Worm (Caenorhabditis elegans): ENCODE results near the gene let-4.
"Not testable (repeated sequence)": the region's sequence is repeated elsewhere in the genome, so short reads cannot be mapped to it uniquely, and the experiment has no call there.

Gene let-4

ce11 chrX:14577579-14578127 is at the start of gene let-4:
let-4 (plus strand) TSS chrX:14577935.
- no peak for TF ChIP-seq unc-62 (GFP tag; optimal IDR thresholded peaks at IDR 0.05)

ce11 chrX:14528399-14528798 is 49.3 kb upstream of the let-4 start, which contains the start of gene nspc-19:
nspc-19 (plus strand) TSS chrX:14528699.
- TF ChIP-seq unc-62 (GFP tag; optimal IDR thresholded peaks at IDR 0.05): not testable (repeated sequence)

ce11 chrX:14530107-14530506 is 47.6 kb upstream of the let-4 start, which contains the start of gene nspc-20:
nspc-20 (minus strand) TSS chrX:14530207.
- TF ChIP-seq unc-62 (GFP tag; optimal IDR thresholded peaks at IDR 0.05): no peak

- TF ChIP-seq unc-62 (GFP tag; optimal IDR thresholded peaks at IDR 0.05): no peak
Measured at ce11 chrX:14534117-14534516, 43.6 kb upstream of the let-4 start, which contains the start of gene T24C2.5. T24C2.5 (plus strand) TSS chrX:14534417.

- TF ChIP-seq unc-62 (GFP tag; optimal IDR thresholded peaks at IDR 0.05): no peak
Measured at ce11 chrX:14534596-14534995, 43.1 kb upstream of the let-4 start.

- TF ChIP-seq unc-62 (GFP tag; optimal IDR thresholded peaks at IDR 0.05): no peak
Measured at ce11 chrX:14535913-14536312, 41.8 kb upstream of the let-4 start.

- no peak for TF ChIP-seq unc-62 (GFP tag; optimal IDR thresholded peaks at IDR 0.05)
Measured at ce11 chrX:14537625-14538024, 40.1 kb upstream of the let-4 start.

- TF ChIP-seq unc-62 (GFP tag; optimal IDR thresholded peaks at IDR 0.05): no peak
Measured at ce11 chrX:14539468-14539867, 38.3 kb upstream of the let-4 start.

ce11 chrX:14541992-14542391 is 35.7 kb upstream of the let-4 start, which contains the start of gene fbxa-81:
fbxa-81 (minus strand) TSS chrX:14542092.
- no peak for TF ChIP-seq unc-62 (GFP tag; optimal IDR thresholded peaks at IDR 0.05)

ce11 chrX:14543224-14543623 is 34.5 kb upstream of the let-4 start, which contains the start of gene T24C2.3:
T24C2.3 (plus strand) TSS chrX:14543524.
- no peak for TF ChIP-seq unc-62 (GFP tag; optimal IDR thresholded peaks at IDR 0.05)

- no peak for TF ChIP-seq unc-62 (GFP tag; optimal IDR thresholded peaks at IDR 0.05)
Measured at ce11 chrX:14545543-14545942, 32.2 kb upstream of the let-4 start, which contains the start of gene enri-2. enri-2 (plus strand) TSS chrX:14545843.

- no peak for TF ChIP-seq unc-62 (GFP tag; optimal IDR thresholded peaks at IDR 0.05)
Measured at ce11 chrX:14549709-14550199, 28.0 kb upstream of the let-4 start, which contains the start of gene ram-5. ram-5 (plus strand) TSS chrX:14550149.

ce11 chrX:14556403-14556802 is 21.3 kb upstream of the let-4 start:
- TF ChIP-seq unc-62 (GFP tag; optimal IDR thresholded peaks at IDR 0.05): no peak

- TF ChIP-seq unc-62 (GFP tag; optimal IDR thresholded peaks at IDR 0.05): no peak
Measured at ce11 chrX:14557352-14557935, 20.3 kb upstream of the let-4 start.

ce11 chrX:14557936-14558554 is 19.7 kb upstream of the let-4 start, which contains the start of gene nhr-3:
nhr-3 (plus strand) TSS chrX:14558504.
- no peak for TF ChIP-seq unc-62 (GFP tag; optimal IDR thresholded peaks at IDR 0.05)

- TF ChIP-seq unc-62 (GFP tag; optimal IDR thresholded peaks at IDR 0.05): no peak
Measured at ce11 chrX:14559084-14559483, 18.7 kb upstream of the let-4 start.
